Worm (Caenorhabditis elegans) whole organism, L3 larva: ENCODE results near the gene ZK185.2.

ENCODE experiments used
- ama-1 ChIP-seq: fragments of 150-350 bp; optimal IDR thresholded peaks from 2 replicates; lab custom pipeline; 2018
- fkh-2 ChIP-seq: fragments of 150-350 bp; optimal IDR thresholded peaks from 2 replicates; lab custom pipeline; 2014; ENCODE audit warnings: missing biosample characterization, missing genetic modification reagents, missing genetic modification characterization
- mdl-1 ChIP-seq: fragments of 150-350 bp; optimal IDR thresholded peaks from 2 replicates; lab custom pipeline; 2014; ENCODE audit warnings: missing biosample characterization, missing genetic modification characterization
- nhr-23 ChIP-seq: fragments of 150-350 bp; optimal IDR thresholded peaks from 2 replicates; lab custom pipeline; 2014; ENCODE audit warnings: missing biosample characterization, missing genetic modification reagents, missing genetic modification characterization
- nhr-237 ChIP-seq: fragments of 150-350 bp; optimal IDR thresholded peaks from 2 replicates; lab custom pipeline; 2014; ENCODE audit warnings: missing biosample characterization, missing genetic modification characterization

ce11 chrIV:4565882-4566281 lies 29.5 kb downstream of the ZK185.2 start:
- TF ChIP-seq fkh-2 (tag; lab: Kevin White, UChicago) (no peak), nhr-237 (no peak), ama-1 (lab: Kevin White, UChicago) (no peak), mdl-1 (tag; lab: Kevin White, UChicago) (no peak), nhr-23 (tag; lab: Kevin White, UChicago) (no peak)
